Worm (Caenorhabditis elegans): ENCODE measurements around the gene R13D11.10.

Gene R13D11.10

DNA sequence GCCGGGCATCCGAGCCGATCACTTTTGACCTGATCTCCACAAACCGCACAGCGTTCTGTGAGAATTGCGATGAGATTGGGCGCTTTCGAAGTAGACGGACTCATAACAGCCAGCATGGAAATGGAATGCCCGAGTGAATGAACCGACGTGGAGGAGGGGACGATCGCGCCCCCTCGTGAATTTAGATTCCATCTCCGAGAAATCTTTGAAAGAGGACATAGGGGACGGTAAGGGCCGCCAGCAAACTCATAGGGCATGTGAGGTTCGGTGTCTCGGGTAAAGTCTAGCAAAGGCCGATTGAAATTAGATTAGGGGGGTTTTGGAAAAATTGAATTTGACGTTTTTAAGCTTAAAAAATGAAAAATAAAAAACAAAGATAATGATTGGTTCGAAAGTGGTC is 8.5 kb downstream of the R13D11.10 start, which contains the start of gene nhr-270:
TSS of gene nhr-270 (minus strand) at position 257 of the 400 bp plus-strand sequence.
- TF ChIP-seq ref-1 (GFP tag; conservative IDR thresholded peaks at IDR 0.05) = no peak
- TF ChIP-seq cog-1 (tag; optimal IDR thresholded peaks at IDR 0.05) = no peak
- TF ChIP-seq T22C8.4 (GFP tag; IDR thresholded peaks at IDR 0.05) = no peak
- no peak for TF ChIP-seq med-1 (GFP tag; optimal IDR thresholded peaks at IDR 0.05; ENCODE audit: insufficient read depth)
- no peak for TF ChIP-seq klf-2 (GFP tag; conservative IDR thresholded peaks at IDR 0.05)
- no peak for TF ChIP-seq tab-1 (GFP tag; IDR thresholded peaks at IDR 0.05)
- no peak for TF ChIP-seq ztf-29 (GFP tag; IDR thresholded peaks at IDR 0.05)
- TF ChIP-seq flt-1 (GFP tag; IDR thresholded peaks at IDR 0.05) = no peak
- TF ChIP-seq ztf-23 (GFP tag; IDR thresholded peaks at IDR 0.05) = no peak

DNA sequence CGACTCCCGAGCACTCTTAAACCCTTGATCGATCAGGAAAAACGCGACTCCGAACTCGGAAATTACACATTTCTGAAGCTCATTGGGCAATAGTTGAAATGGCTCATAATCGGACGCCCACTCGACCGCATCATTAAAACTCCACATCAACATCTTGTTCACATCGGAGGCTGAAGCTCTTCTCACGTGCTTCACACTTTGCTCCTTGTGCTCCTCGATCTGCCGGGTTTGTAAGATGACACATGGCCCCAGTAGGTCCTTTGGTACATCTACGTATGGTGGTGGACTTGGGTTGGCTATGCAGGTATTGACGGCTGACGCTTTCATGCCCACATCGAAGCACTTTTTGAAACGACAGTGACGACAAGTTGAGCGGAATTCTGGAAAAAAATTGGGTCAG is 9.5 kb downstream of the R13D11.10 start:
- TF ChIP-seq klf-2 (GFP tag; conservative IDR thresholded peaks at IDR 0.05) (no peak), cog-1 (tag; optimal IDR thresholded peaks at IDR 0.05) (no peak), flt-1 (GFP tag; IDR thresholded peaks at IDR 0.05) (no peak), tab-1 (GFP tag; IDR thresholded peaks at IDR 0.05) (no peak), ztf-23 (GFP tag; IDR thresholded peaks at IDR 0.05) (no peak), ref-1 (GFP tag; conservative IDR thresholded peaks at IDR 0.05) (no peak), ztf-29 (GFP tag; IDR thresholded peaks at IDR 0.05) (no peak), T22C8.4 (GFP tag; IDR thresholded peaks at IDR 0.05) (no peak), med-1 (GFP tag; optimal IDR thresholded peaks at IDR 0.05; ENCODE audit: insufficient read depth) (no peak)

DNA sequence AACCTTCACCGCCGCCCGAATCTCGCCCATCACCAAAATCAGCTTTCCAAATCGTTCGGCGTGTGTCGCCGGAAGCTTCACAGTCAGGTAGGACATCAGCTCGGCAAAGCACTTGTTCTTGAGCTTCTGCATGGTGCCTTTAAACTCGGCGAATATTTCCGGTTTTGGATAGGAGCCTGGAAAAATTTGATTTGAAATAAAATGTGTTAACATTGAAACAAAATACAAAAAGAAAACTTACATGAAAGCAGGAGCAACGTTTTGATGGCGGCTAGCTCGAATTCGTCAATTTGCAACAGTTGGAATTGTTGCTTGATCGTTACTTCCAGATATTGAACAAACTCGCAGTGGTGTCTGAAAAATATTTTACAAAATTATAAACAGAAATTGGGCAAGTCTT is 10.3 kb downstream of the R13D11.10 start:
- TF ChIP-seq klf-2 (GFP tag; conservative IDR thresholded peaks at IDR 0.05) (no peak), cog-1 (tag; optimal IDR thresholded peaks at IDR 0.05) (no peak), T22C8.4 (GFP tag; IDR thresholded peaks at IDR 0.05) (no peak), tab-1 (GFP tag; IDR thresholded peaks at IDR 0.05) (no peak), ref-1 (GFP tag; conservative IDR thresholded peaks at IDR 0.05) (no peak), flt-1 (GFP tag; IDR thresholded peaks at IDR 0.05) (no peak), med-1 (GFP tag; optimal IDR thresholded peaks at IDR 0.05; ENCODE audit: insufficient read depth) (no peak)

DNA sequence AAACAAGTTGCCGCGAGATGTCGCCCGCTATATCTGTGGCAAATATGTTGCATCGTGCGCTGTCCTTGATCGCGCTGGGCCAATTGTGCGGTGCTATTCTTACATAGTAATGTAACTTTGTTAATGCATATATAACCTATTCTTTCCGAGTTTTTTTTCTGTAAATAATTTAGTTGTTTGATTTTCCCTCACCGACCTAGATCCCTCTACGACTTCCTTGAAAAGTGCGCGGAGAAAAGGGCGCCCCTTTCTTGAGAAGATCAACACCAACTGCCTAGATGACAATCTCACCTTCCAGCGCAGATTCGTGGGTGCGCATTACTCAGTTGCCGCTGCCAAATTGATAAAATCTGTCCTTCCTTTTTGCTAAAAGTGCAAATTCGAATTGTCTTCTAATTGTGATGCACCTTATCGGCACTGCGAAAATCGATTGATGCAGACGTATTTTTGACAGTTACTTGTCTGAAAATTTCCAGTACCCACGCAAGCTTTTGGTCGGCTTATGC is 11.4 kb downstream of the R13D11.10 start:
- TF ChIP-seq med-1 (GFP tag; optimal IDR thresholded peaks at IDR 0.05; ENCODE audit: insufficient read depth) = no peak
- no peak for TF ChIP-seq klf-2 (GFP tag; conservative IDR thresholded peaks at IDR 0.05)
- no peak for TF ChIP-seq cog-1 (tag; optimal IDR thresholded peaks at IDR 0.05)
- TF ChIP-seq T22C8.4 (GFP tag; IDR thresholded peaks at IDR 0.05) = no peak
- TF ChIP-seq flt-1 (GFP tag; IDR thresholded peaks at IDR 0.05) = no peak
- no peak for TF ChIP-seq ztf-29 (GFP tag; IDR thresholded peaks at IDR 0.05)
- TF ChIP-seq ref-1 (GFP tag; conservative IDR thresholded peaks at IDR 0.05) = no peak
- no peak for TF ChIP-seq ztf-23 (GFP tag; IDR thresholded peaks at IDR 0.05)
- no peak for TF ChIP-seq tab-1 (GFP tag; IDR thresholded peaks at IDR 0.05)

DNA sequence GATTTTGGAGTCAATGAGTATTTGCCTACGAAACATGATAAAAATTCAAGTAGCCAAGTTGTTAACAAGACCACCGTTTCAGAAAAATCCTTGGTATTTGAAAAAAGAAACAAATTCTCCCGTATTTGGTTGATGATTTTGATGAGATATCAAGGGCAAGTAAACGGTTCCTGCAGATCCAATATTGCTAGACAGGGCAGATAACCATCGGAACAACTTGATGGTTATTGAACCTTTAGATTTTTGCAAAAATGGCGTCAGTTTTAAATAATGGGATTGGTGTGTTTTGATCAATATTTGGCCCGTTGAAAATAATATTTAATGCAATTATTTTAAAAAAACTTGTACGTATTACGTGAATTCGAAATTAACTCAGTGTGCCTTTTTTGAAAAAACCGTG is 12.7 kb downstream of the R13D11.10 start:
- TF ChIP-seq ref-1 (GFP tag; conservative IDR thresholded peaks at IDR 0.05) = no peak
- TF ChIP-seq ztf-23 (GFP tag; IDR thresholded peaks at IDR 0.05) = no peak
- no peak for TF ChIP-seq flt-1 (GFP tag; IDR thresholded peaks at IDR 0.05)
- TF ChIP-seq T22C8.4 (GFP tag; IDR thresholded peaks at IDR 0.05) = no peak
- no peak for TF ChIP-seq klf-2 (GFP tag; conservative IDR thresholded peaks at IDR 0.05)
- no peak for TF ChIP-seq med-1 (GFP tag; optimal IDR thresholded peaks at IDR 0.05; ENCODE audit: insufficient read depth)
- TF ChIP-seq tab-1 (GFP tag; IDR thresholded peaks at IDR 0.05) = no peak
- TF ChIP-seq cog-1 (tag; optimal IDR thresholded peaks at IDR 0.05) = no peak
- no peak for TF ChIP-seq ztf-29 (GFP tag; IDR thresholded peaks at IDR 0.05)

DNA sequence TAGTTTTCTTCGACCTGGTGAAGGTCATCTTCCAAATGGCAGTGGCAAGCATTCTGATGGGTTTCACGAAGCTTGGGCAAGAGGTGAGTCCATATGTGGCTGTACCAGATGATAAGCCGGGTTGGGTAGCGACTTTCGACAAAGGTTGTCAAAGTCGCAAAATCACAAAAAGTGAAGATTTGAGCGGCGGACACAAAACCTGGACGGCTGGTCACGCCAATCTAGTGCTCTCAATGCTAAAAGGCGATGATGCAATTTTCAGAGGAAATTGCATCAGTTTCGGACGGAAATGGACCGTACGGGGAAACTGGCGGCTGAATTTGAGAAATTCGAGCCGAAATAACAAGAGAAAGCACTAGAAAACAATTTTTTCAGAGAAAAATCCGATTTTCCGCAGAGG is 15.8 kb downstream of the R13D11.10 start:
- TF ChIP-seq tab-1 (GFP tag; IDR thresholded peaks at IDR 0.05) = no peak
- TF ChIP-seq T22C8.4 (GFP tag; IDR thresholded peaks at IDR 0.05) = no peak
- TF ChIP-seq ztf-29 (GFP tag; IDR thresholded peaks at IDR 0.05) = no peak
- TF ChIP-seq klf-2 (GFP tag; conservative IDR thresholded peaks at IDR 0.05) = no peak
- TF ChIP-seq ztf-23 (GFP tag; IDR thresholded peaks at IDR 0.05) = no peak
- no peak for TF ChIP-seq med-1 (GFP tag; optimal IDR thresholded peaks at IDR 0.05; ENCODE audit: insufficient read depth)
- no peak for TF ChIP-seq ref-1 (GFP tag; conservative IDR thresholded peaks at IDR 0.05)
- no peak for TF ChIP-seq flt-1 (GFP tag; IDR thresholded peaks at IDR 0.05)
- no peak for TF ChIP-seq cog-1 (tag; optimal IDR thresholded peaks at IDR 0.05)

DNA sequence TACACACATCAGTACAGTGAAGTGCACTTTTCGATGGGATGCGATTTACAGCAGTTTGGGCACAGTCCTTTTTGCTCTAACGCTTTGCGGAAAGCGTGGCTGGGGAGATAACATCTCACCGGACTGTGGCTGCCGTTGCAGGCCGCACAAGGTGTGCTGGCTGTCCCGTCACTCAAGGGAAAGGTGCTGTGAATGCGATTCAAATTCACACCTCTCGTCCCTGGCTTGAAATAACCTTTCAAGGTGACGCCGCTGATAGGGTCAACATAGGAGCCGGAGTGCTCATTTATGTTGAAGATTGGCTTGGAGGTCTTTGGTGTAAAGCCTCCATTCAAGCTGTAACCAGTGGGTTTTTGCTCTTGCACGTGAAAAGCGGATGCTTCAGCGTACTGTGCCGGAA is 18.9 kb downstream of the R13D11.10 start:
- TF ChIP-seq tab-1 (GFP tag; IDR thresholded peaks at IDR 0.05) = no peak
- no peak for TF ChIP-seq cog-1 (tag; optimal IDR thresholded peaks at IDR 0.05)
- no peak for TF ChIP-seq ztf-23 (GFP tag; IDR thresholded peaks at IDR 0.05)
- TF ChIP-seq T22C8.4 (GFP tag; IDR thresholded peaks at IDR 0.05) = no peak
- TF ChIP-seq med-1 (GFP tag; optimal IDR thresholded peaks at IDR 0.05; ENCODE audit: insufficient read depth) = no peak
- no peak for TF ChIP-seq ref-1 (GFP tag; conservative IDR thresholded peaks at IDR 0.05)
- no peak for TF ChIP-seq flt-1 (GFP tag; IDR thresholded peaks at IDR 0.05)
- TF ChIP-seq klf-2 (GFP tag; conservative IDR thresholded peaks at IDR 0.05) = no peak
- no peak for TF ChIP-seq ztf-29 (GFP tag; IDR thresholded peaks at IDR 0.05)

DNA sequence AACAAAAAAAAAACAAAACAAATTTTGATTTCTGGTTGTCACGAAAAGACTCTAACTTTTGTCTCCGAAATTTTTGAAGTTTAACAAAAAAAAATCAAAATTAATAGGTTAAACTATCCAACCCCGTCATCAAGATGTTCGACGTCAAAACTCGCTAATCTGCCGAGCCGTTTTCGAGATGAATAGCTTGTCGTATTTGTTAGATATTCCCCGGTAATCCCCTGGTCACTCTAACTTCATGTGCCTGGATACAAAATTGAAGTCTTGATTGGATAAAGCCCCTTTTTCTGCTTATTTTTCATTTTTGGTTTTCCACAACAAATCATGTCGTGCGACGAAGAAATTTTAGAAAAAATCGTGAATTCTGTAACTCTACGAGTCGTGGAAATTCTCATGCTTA is 30.6 kb downstream of the R13D11.10 start, which contains the start of gene srab-16:
TSS of gene srab-16 (plus strand) at position 301 of the 400 bp plus-strand sequence.
- no peak for TF ChIP-seq ref-1 (GFP tag; conservative IDR thresholded peaks at IDR 0.05)
- TF ChIP-seq flt-1 (GFP tag; IDR thresholded peaks at IDR 0.05) = no peak
- no peak for TF ChIP-seq ztf-29 (GFP tag; IDR thresholded peaks at IDR 0.05)
- TF ChIP-seq tab-1 (GFP tag; IDR thresholded peaks at IDR 0.05) = no peak
- no peak for TF ChIP-seq med-1 (GFP tag; optimal IDR thresholded peaks at IDR 0.05; ENCODE audit: insufficient read depth)
- TF ChIP-seq klf-2 (GFP tag; conservative IDR thresholded peaks at IDR 0.05) = no peak
- no peak for TF ChIP-seq ztf-23 (GFP tag; IDR thresholded peaks at IDR 0.05)
- TF ChIP-seq cog-1 (tag; optimal IDR thresholded peaks at IDR 0.05) = no peak
- TF ChIP-seq T22C8.4 (GFP tag; IDR thresholded peaks at IDR 0.05) = no peak

DNA sequence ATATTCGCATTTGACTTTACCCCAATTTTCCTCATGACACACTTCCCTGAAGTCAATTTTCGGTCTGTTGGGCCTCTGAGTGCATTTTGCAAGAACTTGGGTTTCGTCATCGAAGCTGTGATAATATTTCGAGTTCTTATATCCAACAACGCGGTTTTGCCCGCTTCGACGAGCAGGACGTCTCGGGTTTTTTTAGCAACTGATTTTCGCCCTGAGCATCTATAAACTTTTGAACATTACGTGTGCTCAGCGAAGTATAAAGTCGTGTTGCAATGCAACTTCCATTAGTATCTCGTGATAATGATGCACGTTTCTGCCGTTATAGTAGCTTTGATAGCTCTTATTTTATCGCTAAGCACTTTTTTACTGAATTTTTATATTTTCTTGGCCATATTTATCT is 33.0 kb downstream of the R13D11.10 start, which contains the start of gene srbc-60:
TSS of gene srbc-60 (plus strand) at position 301 of the 400 bp plus-strand sequence.
- TF ChIP-seq flt-1 (GFP tag; IDR thresholded peaks at IDR 0.05) (no peak), tab-1 (GFP tag; IDR thresholded peaks at IDR 0.05) (no peak), med-1 (GFP tag; optimal IDR thresholded peaks at IDR 0.05; ENCODE audit: insufficient read depth) (no peak), T22C8.4 (GFP tag; IDR thresholded peaks at IDR 0.05) (no peak)

DNA sequence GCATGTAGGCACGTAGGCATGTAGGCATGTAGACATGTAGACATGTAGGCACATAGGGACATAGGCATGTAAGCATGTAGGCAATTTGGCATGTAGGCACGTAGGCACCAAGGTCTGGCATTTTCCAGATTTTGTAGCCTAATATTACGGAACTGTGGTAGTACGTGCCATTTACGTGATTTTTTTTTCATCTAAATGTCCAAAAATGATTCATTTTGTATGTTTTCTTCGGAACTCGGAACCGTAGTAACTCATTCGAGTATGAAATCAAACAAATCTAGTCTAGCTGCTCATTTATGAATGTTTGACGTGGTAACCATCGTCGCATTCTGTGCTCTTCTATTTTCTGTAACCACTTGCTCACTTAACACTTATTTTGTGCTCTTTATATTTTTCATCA is 34.7 kb downstream of the R13D11.10 start, which contains the start of gene srbc-59:
TSS of gene srbc-59 (plus strand) at position 301 of the 400 bp plus-strand sequence.
- TF ChIP-seq T22C8.4 (GFP tag; IDR thresholded peaks at IDR 0.05) (no peak), med-1 (GFP tag; optimal IDR thresholded peaks at IDR 0.05; ENCODE audit: insufficient read depth) (no peak), ztf-29 (GFP tag; IDR thresholded peaks at IDR 0.05) (no peak), tab-1 (GFP tag; IDR thresholded peaks at IDR 0.05) (no peak)

Measured in whole organism, midembryonic.